Fruit fly (Drosophila melanogaster): ENCODE data around the gene CG15020.

dm6 chr3L:4393642-4394041 lies 27.8 kb upstream of the CG15020 start:
- TF ChIP-seq CG8478 (optimal IDR thresholded peaks at IDR 0.05) (no peak), CTCF (optimal IDR thresholded peaks at IDR 0.05) (no peak)

Measured in S2 (cell line).